Worm (Caenorhabditis elegans) whole organism, mixed stage, embryonic: Measurements from ENCODE around the gene T13G4.1.

Experiments used
- ceh-39 ChIP-seq: fragments of 150-350 bp; optimal IDR thresholded peaks from 2 replicates; lab custom pipeline; 2014; ENCODE audit warnings: missing biosample characterization, missing genetic modification characterization
- elt-1 ChIP-seq: sonication (generic microtip); optimal IDR thresholded peaks from 2 replicates; lab custom pipeline; 2017; ENCODE audit warnings: missing genetic modification characterization, mild to moderate bottlenecking, missing compliant biosample characterization, antibody characterized with exemption, moderate library complexity, borderline replicate concordance; ENCODE audit not compliant: insufficient read depth

DNA sequence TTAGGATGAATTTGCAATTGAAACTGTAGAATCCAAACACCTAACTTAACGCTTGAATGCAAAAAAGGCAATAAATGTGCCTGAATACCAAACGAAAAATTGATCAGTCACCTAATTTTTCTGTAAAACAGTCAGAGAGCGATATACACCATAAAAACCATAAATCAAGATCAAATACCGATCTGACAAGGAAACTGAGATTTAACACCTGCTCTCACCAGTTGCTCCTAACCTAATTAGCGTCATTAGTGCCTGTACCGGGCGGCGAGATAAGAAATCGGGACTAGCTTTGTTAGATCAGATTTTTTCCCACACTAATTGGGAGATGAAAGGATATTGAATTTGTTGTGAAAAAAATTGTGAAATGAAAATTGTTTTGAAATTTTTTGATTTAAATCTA, 30.1 kb downstream of the T13G4.1 start:
- TF ChIP-seq ceh-39 (tag; lab: Kevin White, UChicago) = no peak
- TF ChIP-seq elt-1 (tag; lab: Kevin White, UChicago) = peak; percentile 44
